Fruit fly (Drosophila melanogaster): ENCODE measurements around the gene CG14312.

Gene CG14312

dm6 chr3R:18298298-18298899 lies 15.1 kb upstream of the CG14312 start (continued):
- TF ChIP-seq CG2199 (GFP tag; IDR thresholded peaks at IDR 0.05) (peak; percentile 76; the same call in 2 of the 3 replicates), CG2120 (GFP tag; optimal IDR thresholded peaks at IDR 0.05) (no peak), CG6654 (GFP tag; optimal IDR thresholded peaks at IDR 0.05) (no peak), pros (GFP tag; optimal IDR thresholded peaks at IDR 0.05) (peak; percentile 81), CG11695 (GFP tag; IDR thresholded peaks at IDR 0.05) (0 out of 3 replicates have a peak, but pooled peaks have one; percentile 1), CG6813 (GFP tag; optimal IDR thresholded peaks at IDR 0.05) (no peak), Lhr (GFP tag; optimal IDR thresholded peaks at IDR 0.05) (no peak), nau (GFP tag; optimal IDR thresholded peaks at IDR 0.05) (no peak), Usf (GFP tag; optimal IDR thresholded peaks at IDR 0.05) (no peak), zen (tag; optimal IDR thresholded peaks at IDR 0.05) (no peak), CG7839 (tag; optimal IDR thresholded peaks at IDR 0.05) (peak; percentile 4), CG11723 (GFP tag; optimal IDR thresholded peaks at IDR 0.05) (no peak), CG14965 (GFP tag; optimal IDR thresholded peaks at IDR 0.05; ENCODE audit: borderline replicate concordance) (no peak), so (GFP tag; IDR thresholded peaks at IDR 0.05) (0 out of 3 replicates have a peak, but pooled peaks have one; percentile 37), CG4854 (GFP tag; optimal IDR thresholded peaks at IDR 0.05) (peak; percentile 29), corto (GFP tag; optimal IDR thresholded peaks at IDR 0.05) (no peak), en (GFP tag; optimal IDR thresholded peaks at IDR 0.05) (no peak), Optix (GFP tag; IDR thresholded peaks at IDR 0.05) (no peak), da (GFP tag; optimal IDR thresholded peaks at IDR 0.05) (peak; percentile 41), Jarid2 (GFP tag; optimal IDR thresholded peaks at IDR 0.05) (no peak), zfh2 (GFP tag; optimal IDR thresholded peaks at IDR 0.05) (no peak), eyg (GFP tag; optimal IDR thresholded peaks at IDR 0.05) (no peak), ab (GFP tag; optimal IDR thresholded peaks at IDR 0.05) (no peak), crp (GFP tag; optimal IDR thresholded peaks at IDR 0.05) (no peak), CG17186 (GFP tag; optimal IDR thresholded peaks at IDR 0.05) (no peak), CG7928 (GFP tag; optimal IDR thresholded peaks at IDR 0.05) (no peak), bcd (GFP tag; optimal IDR thresholded peaks at IDR 0.05) (peak; percentile 38), trem (tag; optimal IDR thresholded peaks at IDR 0.05) (no peak), Elba2 (GFP tag; optimal IDR thresholded peaks at IDR 0.05) (no peak), slbo (GFP tag; IDR thresholded peaks at IDR 0.05) (peak; percentile 38), HLHmδ (GFP tag; optimal IDR thresholded peaks at IDR 0.05) (peak; percentile 91), CG8765 (GFP tag; IDR thresholded peaks at IDR 0.05) (no peak), CG30431 (GFP tag; optimal IDR thresholded peaks at IDR 0.05) (no peak), emc (GFP tag; optimal IDR thresholded peaks at IDR 0.05) (no peak), CG12155 (GFP tag; optimal IDR thresholded peaks at IDR 0.05) (peak; percentile 54), CG10366 (GFP tag; IDR thresholded peaks at IDR 0.05) (no peak), CG3163 (GFP tag; optimal IDR thresholded peaks at IDR 0.05) (peak; percentile 22), CG13296 (GFP tag; optimal IDR thresholded peaks at IDR 0.05) (peak; percentile 28), fd96Cb (tag; optimal IDR thresholded peaks at IDR 0.05) (no peak), Sox100B (GFP tag; optimal IDR thresholded peaks at IDR 0.05) (no peak), dysf (GFP tag; IDR thresholded peaks at IDR 0.05) (peak; percentile 17; the same call in 1 of the 3 replicates), CG10654 (GFP tag; optimal IDR thresholded peaks at IDR 0.05) (no peak), mld (GFP tag; IDR thresholded peaks at IDR 0.05; ENCODE audit: partially characterized antibody) (no peak), CG4820 (GFP tag; optimal IDR thresholded peaks at IDR 0.05) (no peak), Dip2 (GFP tag; IDR thresholded peaks at IDR 0.05) (no peak), CG14667 (GFP tag; IDR thresholded peaks at IDR 0.05) (no peak), ssp (GFP tag; IDR thresholded peaks at IDR 0.05) (no peak), CG6791 (GFP tag; IDR thresholded peaks at IDR 0.05; ENCODE audit: partially characterized antibody) (peak; percentile 19; the same call in 1 of the 3 replicates), Hr3 (GFP tag; optimal IDR thresholded peaks at IDR 0.05) (no peak), tna (GFP tag; IDR thresholded peaks at IDR 0.05; ENCODE audit: partially characterized antibody) (no peak)
